Worm (Caenorhabditis elegans) whole organism, midembryonic: ENCODE results near the gene Y69E1A.4.

ENCODE experiments used
- T22C8.4 ChIP-seq: fragments of 200-800 bp; sonication (Bioruptor generic); IDR thresholded peaks from 2 replicates; pipeline ENCODE4 v1.3.6; 2022; ENCODE audit warnings: missing genetic modification characterization, missing compliant biosample characterization
- cog-1 ChIP-seq: sonication (generic microtip); optimal IDR thresholded peaks from 2 replicates; lab custom pipeline; 2016; ENCODE audit warnings: missing genetic modification characterization, missing compliant biosample characterization
- flt-1 ChIP-seq: fragments of 200-800 bp; sonication (Bioruptor generic); IDR thresholded peaks from 2 replicates; pipeline ENCODE4 v1.3.6; 2022; ENCODE audit warnings: missing genetic modification characterization, missing compliant biosample characterization
- klf-2 ChIP-seq: fragments of 200-800 bp; sonication (Bioruptor generic); conservative IDR thresholded peaks from 2 replicates; pipeline ENCODE4 v1.3.6; 2022; ENCODE audit warnings: missing genetic modification reagents, missing genetic modification characterization, missing compliant biosample characterization
- med-1 ChIP-seq: sonication (generic microtip); optimal IDR thresholded peaks from 2 replicates; lab custom pipeline; 2017; ENCODE audit warnings: missing genetic modification characterization, mild to moderate bottlenecking, missing compliant biosample characterization, antibody characterized with exemption, missing genetic modification reagents; ENCODE audit not compliant: insufficient read depth
- ref-1 ChIP-seq: fragments of 200-800 bp; sonication (Bioruptor generic); conservative IDR thresholded peaks from 2 replicates; pipeline ENCODE4 v1.3.6; 2022; ENCODE audit warnings: missing genetic modification reagents, missing genetic modification characterization, missing compliant biosample characterization
- tab-1 ChIP-seq: fragments of 200-800 bp; sonication (Bioruptor generic); IDR thresholded peaks from 2 replicates; pipeline ENCODE4 v1.3.6; 2022; ENCODE audit warnings: missing genetic modification characterization, missing compliant biosample characterization
- ztf-23 ChIP-seq: fragments of 200-800 bp; sonication (Bioruptor generic); IDR thresholded peaks from 2 replicates; pipeline ENCODE4 v1.3.6; 2022; ENCODE audit warnings: missing genetic modification reagents, missing genetic modification characterization, missing compliant biosample characterization
- ztf-29 ChIP-seq: fragments of 200-800 bp; sonication (Bioruptor generic); IDR thresholded peaks from 2 replicates; pipeline ENCODE4 v1.3.6; 2022; ENCODE audit warnings: missing genetic modification reagents, missing genetic modification characterization, missing compliant biosample characterization

Y69E1A.4 gene

DNA sequence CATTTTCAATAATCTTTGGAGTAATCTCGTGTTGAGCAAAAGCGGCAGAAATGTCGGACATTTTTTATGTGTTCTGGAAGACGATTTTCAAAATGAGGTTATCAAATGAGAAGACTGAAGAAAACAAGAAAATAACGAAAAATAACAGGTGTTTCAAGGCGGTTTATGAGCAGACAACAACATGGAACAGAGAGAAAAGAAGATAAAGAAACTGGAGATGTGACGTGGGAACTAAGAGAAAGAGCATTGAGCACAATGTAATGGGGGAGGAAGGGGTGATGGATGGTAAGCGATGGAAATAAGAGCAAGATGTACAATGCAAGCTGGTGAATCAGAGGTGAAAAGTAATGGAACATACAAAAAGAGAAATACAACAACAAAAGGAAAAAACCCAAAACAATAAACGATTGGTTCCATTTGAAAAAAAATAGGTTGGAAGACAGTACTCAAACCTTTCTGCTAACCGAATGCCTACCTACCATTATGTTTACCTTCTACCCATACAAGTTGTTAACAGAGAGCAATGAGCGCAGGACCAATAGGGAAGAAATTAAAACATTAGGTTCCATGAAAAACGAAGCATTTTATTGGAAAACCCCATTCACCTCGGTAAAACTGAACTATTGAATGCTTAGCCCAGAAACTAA, 2.7 kb downstream of the Y69E1A.4 start, which contains the start of gene Y69E1A.5:
TSS of gene Y69E1A.5 (minus strand) at position 73 of the 647 bp plus-strand sequence.
- TF ChIP-seq klf-2 (GFP tag; lab: Robert Waterston, UW) (no peak), flt-1 (GFP tag; lab: Robert Waterston, UW) (no peak), med-1 (GFP tag; lab: Kevin White, UChicago) (no peak), ref-1 (GFP tag; lab: Robert Waterston, UW) (no peak), ztf-29 (GFP tag; lab: Robert Waterston, UW) (no peak), tab-1 (GFP tag; lab: Robert Waterston, UW) (no peak), cog-1 (no peak), ztf-23 (GFP tag; lab: Robert Waterston, UW) (no peak)

DNA sequence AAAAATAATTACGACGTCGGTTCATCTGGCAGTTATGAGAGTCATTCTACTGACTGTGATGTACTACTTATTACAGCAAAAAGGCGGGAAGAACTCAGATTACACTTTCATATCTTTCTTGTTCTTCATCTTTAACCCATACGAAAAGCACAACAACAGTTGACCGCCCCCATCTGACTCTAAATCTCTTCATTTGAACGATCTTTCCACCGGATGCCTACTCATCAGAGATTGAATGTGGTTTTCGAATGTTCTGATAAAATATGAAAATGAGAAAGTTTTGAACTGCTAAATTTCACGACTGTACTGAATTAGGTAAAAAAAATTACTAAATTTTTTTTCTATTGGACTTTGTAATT, 3.2 kb downstream of the Y69E1A.4 start, which contains the start of gene sri-19:
TSS of gene sri-19 (plus strand) at position 143 of the 359 bp plus-strand sequence.
- TF ChIP-seq ztf-29 (GFP tag; lab: Robert Waterston, UW) (no peak), cog-1 (no peak), klf-2 (GFP tag; lab: Robert Waterston, UW) (no peak), T22C8.4 (GFP tag; lab: Robert Waterston, UW) (no peak), ref-1 (GFP tag; lab: Robert Waterston, UW) (no peak), med-1 (GFP tag; lab: Kevin White, UChicago) (no peak), tab-1 (GFP tag; lab: Robert Waterston, UW) (no peak), flt-1 (GFP tag; lab: Robert Waterston, UW) (no peak), ztf-23 (GFP tag; lab: Robert Waterston, UW) (no peak)

DNA sequence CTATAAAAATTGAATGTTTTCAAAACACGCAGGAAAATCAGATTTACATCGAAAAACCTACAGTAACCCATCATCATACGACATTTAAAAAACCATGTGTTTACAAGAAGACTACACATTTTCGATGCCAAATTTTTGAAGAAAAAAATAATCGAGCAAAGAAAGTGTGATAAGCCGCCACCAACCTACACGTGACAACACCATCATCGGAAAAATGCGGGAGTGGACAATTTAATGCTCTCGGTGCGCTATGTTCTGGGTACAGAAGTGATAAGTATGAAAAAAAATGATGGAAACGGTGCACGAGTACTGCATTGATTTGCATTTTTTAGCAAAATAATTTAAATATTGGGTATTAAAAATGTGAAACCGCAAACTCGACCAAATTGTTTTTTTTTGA, 9.6 kb downstream of the Y69E1A.4 start:
- TF ChIP-seq ref-1 (GFP tag; lab: Robert Waterston, UW): no peak
- TF ChIP-seq flt-1 (GFP tag; lab: Robert Waterston, UW): no peak
- TF ChIP-seq ztf-23 (GFP tag; lab: Robert Waterston, UW): no peak
- no peak for TF ChIP-seq med-1 (GFP tag; lab: Kevin White, UChicago)
- TF ChIP-seq T22C8.4 (GFP tag; lab: Robert Waterston, UW): no peak
- TF ChIP-seq cog-1: no peak
- no peak for TF ChIP-seq tab-1 (GFP tag; lab: Robert Waterston, UW)
- TF ChIP-seq klf-2 (GFP tag; lab: Robert Waterston, UW): no peak
- TF ChIP-seq ztf-29 (GFP tag; lab: Robert Waterston, UW): no peak

DNA sequence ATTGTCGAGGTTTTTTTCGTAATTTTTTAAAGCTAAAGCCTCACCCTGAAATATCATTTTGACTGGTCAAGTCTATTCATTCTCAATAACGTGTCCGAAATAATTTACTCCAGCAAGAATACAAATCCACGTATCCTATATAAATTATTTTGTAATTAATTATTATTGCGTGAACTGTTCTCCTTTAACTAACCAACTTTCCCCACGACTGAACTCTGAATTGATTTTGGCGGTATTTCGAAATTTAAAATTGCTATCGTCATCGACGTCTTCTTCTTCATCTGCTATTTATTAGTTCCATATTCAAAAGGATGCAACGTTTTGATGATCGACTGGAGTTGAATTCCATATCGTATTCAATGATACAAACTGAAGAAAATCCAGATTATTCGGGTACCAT, 11.3 kb downstream of the Y69E1A.4 start, which contains the start of the genes aqp-3 and Y69E1A.8:
TSS of gene aqp-3 (minus strand) at position 101 of the 400 bp plus-strand sequence.
TSS of gene Y69E1A.8 (plus strand) at position 246 of the 400 bp plus-strand sequence.
- TF ChIP-seq cog-1: no peak
- TF ChIP-seq med-1 (GFP tag; lab: Kevin White, UChicago): no peak
- TF ChIP-seq klf-2 (GFP tag; lab: Robert Waterston, UW): no peak
- no peak for TF ChIP-seq ztf-29 (GFP tag; lab: Robert Waterston, UW)
- TF ChIP-seq ztf-23 (GFP tag; lab: Robert Waterston, UW): no peak
- TF ChIP-seq ref-1 (GFP tag; lab: Robert Waterston, UW): no peak
- TF ChIP-seq T22C8.4 (GFP tag; lab: Robert Waterston, UW): no peak
- TF ChIP-seq tab-1 (GFP tag; lab: Robert Waterston, UW): no peak
- no peak for TF ChIP-seq flt-1 (GFP tag; lab: Robert Waterston, UW)

DNA sequence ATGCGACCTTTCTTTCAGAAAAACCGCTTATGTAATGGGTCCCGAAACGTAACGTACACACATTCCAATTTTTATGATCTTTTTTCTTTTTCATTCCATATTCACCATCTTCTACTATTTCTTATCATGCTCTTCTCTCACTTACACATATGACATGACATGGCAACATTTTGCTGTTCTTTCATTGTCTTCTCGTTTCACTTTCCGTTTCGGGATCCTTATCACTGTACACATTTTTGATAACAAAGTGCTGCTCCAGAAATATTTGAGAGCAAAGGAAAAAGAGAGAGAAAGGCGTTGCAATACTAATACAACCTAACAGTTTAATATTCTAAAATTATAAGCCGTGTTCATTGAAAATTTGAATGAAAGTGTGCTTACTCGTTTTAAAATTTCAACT, 15.3 kb downstream of the Y69E1A.4 start:
- TF ChIP-seq cog-1 (no peak), ztf-23 (GFP tag; lab: Robert Waterston, UW) (no peak), flt-1 (GFP tag; lab: Robert Waterston, UW) (no peak), klf-2 (GFP tag; lab: Robert Waterston, UW) (no peak), med-1 (GFP tag; lab: Kevin White, UChicago) (no peak), tab-1 (GFP tag; lab: Robert Waterston, UW) (no peak), ref-1 (GFP tag; lab: Robert Waterston, UW) (no peak), ztf-29 (GFP tag; lab: Robert Waterston, UW) (no peak), T22C8.4 (GFP tag; lab: Robert Waterston, UW) (no peak)

DNA sequence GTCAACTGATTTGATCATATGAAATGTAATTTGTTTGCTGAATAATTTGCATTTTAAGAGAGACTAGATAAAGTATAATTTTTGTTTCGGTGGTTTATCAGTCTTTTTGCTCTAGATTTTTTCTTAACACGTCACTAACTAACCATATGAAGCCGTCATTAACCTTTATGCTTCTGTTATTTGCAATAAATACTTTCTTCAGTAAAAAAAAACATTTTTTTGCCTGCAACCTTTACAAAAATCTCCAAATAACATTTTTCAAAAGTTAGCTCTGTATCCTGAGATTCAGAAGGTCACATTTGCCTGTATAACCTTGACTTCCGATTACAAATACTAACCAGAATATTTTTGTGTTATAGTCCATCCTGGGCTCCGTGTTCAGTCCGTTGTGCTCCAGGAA, 15.7 kb downstream of the Y69E1A.4 start:
- no peak for TF ChIP-seq flt-1 (GFP tag; lab: Robert Waterston, UW)
- no peak for TF ChIP-seq med-1 (GFP tag; lab: Kevin White, UChicago)
- no peak for TF ChIP-seq ztf-23 (GFP tag; lab: Robert Waterston, UW)
- no peak for TF ChIP-seq ztf-29 (GFP tag; lab: Robert Waterston, UW)
- no peak for TF ChIP-seq T22C8.4 (GFP tag; lab: Robert Waterston, UW)
- TF ChIP-seq klf-2 (GFP tag; lab: Robert Waterston, UW): no peak

DNA sequence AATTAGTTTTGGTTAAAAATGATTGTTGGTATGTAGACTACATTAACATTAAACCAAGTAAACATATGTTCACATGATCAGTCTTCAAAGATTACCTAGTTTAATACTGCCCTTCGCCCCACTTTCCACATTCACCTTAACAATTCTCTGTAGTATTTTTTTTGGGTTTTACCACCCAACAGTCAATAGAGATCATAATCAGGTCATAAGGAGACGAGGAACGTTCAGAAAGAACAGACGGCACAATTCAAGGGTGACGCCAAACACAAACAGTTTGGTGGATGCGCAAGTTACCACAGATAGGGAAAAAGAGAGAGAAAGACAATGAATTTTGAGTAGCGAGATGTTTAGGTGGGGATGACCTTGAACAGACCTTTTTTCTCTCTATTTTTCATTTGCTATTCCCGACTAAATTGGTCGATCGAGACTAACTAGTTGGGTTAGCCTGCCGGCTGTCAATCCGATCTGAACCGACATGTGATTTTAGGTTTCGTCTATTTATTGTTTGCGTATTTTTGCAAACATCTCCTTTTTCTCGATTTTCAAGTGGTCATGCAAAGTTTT, 16.7 kb downstream of the Y69E1A.4 start:
- no peak for TF ChIP-seq cog-1
- TF ChIP-seq T22C8.4 (GFP tag; lab: Robert Waterston, UW): no peak
- TF ChIP-seq klf-2 (GFP tag; lab: Robert Waterston, UW): no peak
- TF ChIP-seq ref-1 (GFP tag; lab: Robert Waterston, UW): no peak
- TF ChIP-seq ztf-23 (GFP tag; lab: Robert Waterston, UW): no peak
- TF ChIP-seq med-1 (GFP tag; lab: Kevin White, UChicago): no peak
- no peak for TF ChIP-seq flt-1 (GFP tag; lab: Robert Waterston, UW)
- no peak for TF ChIP-seq ztf-29 (GFP tag; lab: Robert Waterston, UW)
- no peak for TF ChIP-seq tab-1 (GFP tag; lab: Robert Waterston, UW)

DNA sequence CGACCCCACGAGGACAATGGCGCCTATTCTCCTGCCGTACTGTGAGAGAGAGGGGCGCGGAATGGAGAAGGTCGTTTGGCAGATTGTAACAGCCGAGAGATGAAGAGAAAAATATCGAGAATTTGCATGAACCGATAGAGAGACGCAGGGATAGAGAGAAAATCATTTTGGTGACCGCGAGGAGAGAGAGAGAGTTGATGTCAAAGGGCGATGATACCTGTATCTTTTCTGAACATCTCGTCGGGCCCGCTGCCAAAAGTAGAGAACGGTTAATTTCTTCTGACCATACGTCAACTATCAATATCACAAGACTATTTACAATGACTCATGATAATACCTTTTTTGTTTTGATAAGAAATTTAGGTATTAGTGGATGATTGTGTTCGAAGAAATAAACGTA, 20.9 kb downstream of the Y69E1A.4 start:
- TF ChIP-seq med-1 (GFP tag; lab: Kevin White, UChicago): no peak
- no peak for TF ChIP-seq tab-1 (GFP tag; lab: Robert Waterston, UW)
- TF ChIP-seq ztf-29 (GFP tag; lab: Robert Waterston, UW): no peak
- TF ChIP-seq cog-1: no peak
- TF ChIP-seq klf-2 (GFP tag; lab: Robert Waterston, UW): no peak
- no peak for TF ChIP-seq ref-1 (GFP tag; lab: Robert Waterston, UW)
- TF ChIP-seq flt-1 (GFP tag; lab: Robert Waterston, UW): no peak
- no peak for TF ChIP-seq T22C8.4 (GFP tag; lab: Robert Waterston, UW)
- no peak for TF ChIP-seq ztf-23 (GFP tag; lab: Robert Waterston, UW)
